Worm (Caenorhabditis elegans) whole organism, L2 larva: ENCODE data around the gene btb-6.

Source experiments
- R02D3.7 ChIP-seq: fragments of 150-350 bp; optimal IDR thresholded peaks from 2 replicates; lab custom pipeline; 2014; ENCODE audit warnings: missing biosample characterization, missing genetic modification characterization
- Y55F3AM.14 ChIP-seq: fragments of 200-800 bp; sonication (Bioruptor generic); optimal IDR thresholded peaks from 2 replicates; lab custom pipeline; 2018; ENCODE audit warnings: mild to moderate bottlenecking, missing genetic modification characterization, missing compliant biosample characterization
- ZK546.5 ChIP-seq: sonication (generic microtip); optimal IDR thresholded peaks from 2 replicates; lab custom pipeline; 2017; ENCODE audit warnings: missing biosample characterization, missing genetic modification characterization
- alr-1 ChIP-seq: fragments of 150-350 bp; optimal IDR thresholded peaks from 2 replicates; lab custom pipeline; 2014; ENCODE audit warnings: missing biosample characterization, missing genetic modification characterization
- aly-2 ChIP-seq: fragments of 150-350 bp; optimal IDR thresholded peaks from 2 replicates; lab custom pipeline; 2014; ENCODE audit warnings: missing biosample characterization, missing genetic modification characterization
- ama-1 ChIP-seq: fragments of 150-350 bp; optimal IDR thresholded peaks from 2 replicates; lab custom pipeline; 2018; ENCODE audit warnings: inconsistent platforms
- blmp-1 ChIP-seq: sonication (generic microtip); optimal IDR thresholded peaks from 2 replicates; lab custom pipeline; 2017; ENCODE audit warnings: missing genetic modification characterization, mild to moderate bottlenecking, missing compliant biosample characterization, antibody characterized with exemption, moderate library complexity; ENCODE audit not compliant: insufficient read depth
- ceh-16 ChIP-seq: fragments of 150-350 bp; optimal IDR thresholded peaks from 2 replicates; lab custom pipeline; 2014; ENCODE audit warnings: missing biosample characterization, missing genetic modification characterization
- ceh-82 ChIP-seq: fragments of 150-350 bp; optimal IDR thresholded peaks from 2 replicates; lab custom pipeline; 2014; ENCODE audit warnings: missing biosample characterization, missing genetic modification characterization
- crh-2 ChIP-seq: sonication (generic microtip); optimal IDR thresholded peaks from 2 replicates; lab custom pipeline; 2017; ENCODE audit warnings: missing biosample characterization, missing genetic modification characterization
- egl-27 ChIP-seq: sonication (generic microtip); optimal IDR thresholded peaks from 3 replicates; lab custom pipeline; 2017; ENCODE audit warnings: missing biosample characterization, missing genetic modification reagents, missing genetic modification characterization
- elt-3 ChIP-seq: sonication (generic microtip); optimal IDR thresholded peaks from 2 replicates; lab custom pipeline; 2017; ENCODE audit warnings: missing biosample characterization, missing genetic modification characterization
- fos-1 ChIP-seq: fragments of 150-350 bp; optimal IDR thresholded peaks from 2 replicates; lab custom pipeline; 2014; ENCODE audit warnings: missing biosample characterization, missing genetic modification characterization
- gmeb-1 ChIP-seq: fragments of 150-350 bp; optimal IDR thresholded peaks from 2 replicates; lab custom pipeline; 2014; ENCODE audit warnings: missing biosample characterization, missing genetic modification characterization
- lin-11 ChIP-seq: fragments of 150-350 bp; sonication (generic microtip); optimal IDR thresholded peaks from 2 replicates; lab custom pipeline; 2014; ENCODE audit warnings: missing biosample characterization, missing genetic modification characterization, inconsistent platforms, mixed read lengths
- lin-13 ChIP-seq: fragments of 150-350 bp; optimal IDR thresholded peaks from 2 replicates; lab custom pipeline; 2014; ENCODE audit warnings: missing biosample characterization, missing genetic modification reagents, missing genetic modification characterization
- lin-39 ChIP-seq: fragments of 150-350 bp; optimal IDR thresholded peaks from 2 replicates; lab custom pipeline; 2014; ENCODE audit warnings: missing biosample characterization, missing genetic modification reagents, missing genetic modification characterization
- mbf-1 ChIP-seq: sonication (generic microtip); optimal IDR thresholded peaks from 2 replicates; lab custom pipeline; 2017; ENCODE audit warnings: missing biosample characterization, missing genetic modification characterization
- nhr-10 ChIP-seq: sonication (generic microtip); optimal IDR thresholded peaks from 2 replicates; lab custom pipeline; 2017; ENCODE audit warnings: missing biosample characterization, missing genetic modification characterization
- nhr-11 ChIP-seq: fragments of 150-350 bp; optimal IDR thresholded peaks from 2 replicates; lab custom pipeline; 2014; ENCODE audit warnings: missing biosample characterization, missing genetic modification characterization
- nhr-12 ChIP-seq: fragments of 150-350 bp; optimal IDR thresholded peaks from 2 replicates; lab custom pipeline; 2014; ENCODE audit warnings: missing biosample characterization, missing genetic modification characterization
- nhr-129 ChIP-seq: fragments of 150-350 bp; optimal IDR thresholded peaks from 2 replicates; lab custom pipeline; 2014; ENCODE audit warnings: missing biosample characterization, missing genetic modification characterization
- nhr-21 ChIP-seq: fragments of 150-350 bp; optimal IDR thresholded peaks from 2 replicates; lab custom pipeline; 2014; ENCODE audit warnings: missing biosample characterization, missing genetic modification characterization
- nhr-23 ChIP-seq: fragments of 150-350 bp; optimal IDR thresholded peaks from 2 replicates; lab custom pipeline; 2014; ENCODE audit warnings: missing biosample characterization, missing genetic modification reagents, missing genetic modification characterization
- nhr-237 ChIP-seq: fragments of 150-350 bp; optimal IDR thresholded peaks from 2 replicates; lab custom pipeline; 2014; ENCODE audit warnings: missing biosample characterization, missing genetic modification characterization
- nhr-6 ChIP-seq: fragments of 150-350 bp; optimal IDR thresholded peaks from 2 replicates; lab custom pipeline; 2014; ENCODE audit warnings: missing biosample characterization, missing genetic modification characterization
- nhr-77 ChIP-seq: fragments of 150-350 bp; optimal IDR thresholded peaks from 2 replicates; lab custom pipeline; 2014; ENCODE audit warnings: missing biosample characterization, missing genetic modification characterization
- sem-4 ChIP-seq: fragments of 150-350 bp; optimal IDR thresholded peaks from 2 replicates; lab custom pipeline; 2014; ENCODE audit warnings: missing biosample characterization, missing genetic modification reagents, missing genetic modification characterization
- sma-3 ChIP-seq: sonication (generic microtip); optimal IDR thresholded peaks from 2 replicates; lab custom pipeline; 2016; ENCODE audit warnings: missing genetic modification reagents, missing genetic modification characterization, missing compliant biosample characterization
- sma-9 ChIP-seq, 2 experiments: fragments of 150-350 bp in 1 of 2; sonication (generic microtip) in 1 of 2; optimal IDR thresholded peaks; 2 replicates each; lab custom pipeline; 2014 to 2016; ENCODE audit warnings: missing genetic modification characterization in 2 of 2, mild to moderate bottlenecking in 1 of 2, missing biosample characterization in 1 of 2, missing compliant biosample characterization in 1 of 2, missing genetic modification reagents in 1 of 2, moderate library complexity in 1 of 2
- unc-55 ChIP-seq: fragments of 150-350 bp; sonication (generic microtip); optimal IDR thresholded peaks from 3 replicates; lab custom pipeline; 2014; ENCODE audit warnings: missing biosample characterization, missing genetic modification reagents, missing genetic modification characterization
- unc-62 ChIP-seq: fragments of 150-350 bp; optimal IDR thresholded peaks from 2 replicates; lab custom pipeline; 2014; ENCODE audit warnings: missing biosample characterization, missing genetic modification reagents, missing genetic modification characterization
- zag-1 ChIP-seq: fragments of 150-350 bp; optimal IDR thresholded peaks from 2 replicates; lab custom pipeline; 2014; ENCODE audit warnings: missing biosample characterization, missing genetic modification characterization
- ztf-1 ChIP-seq: fragments of 200-800 bp; sonication (Bioruptor generic); conservative IDR thresholded peaks from 2 replicates; pipeline ENCODE4 v1.3.6; 2022; ENCODE audit warnings: missing genetic modification characterization, missing compliant biosample characterization
- ztf-4 ChIP-seq: fragments of 150-350 bp; optimal IDR thresholded peaks from 2 replicates; lab custom pipeline; 2014; ENCODE audit warnings: missing biosample characterization, missing genetic modification characterization

btb-6 gene

ce11 chrII:1725735-1726134 is 10.6 kb downstream of the btb-6 start, which contains the start of gene F45C12.17:
F45C12.17 (plus strand) TSS chrII:1726111.
- TF ChIP-seq nhr-6 (tag; lab: Kevin White, UChicago) (no peak), fos-1 (no peak), lin-11 (tag; lab: Kevin White, UChicago) (no peak), nhr-10 (tag; lab: Kevin White, UChicago) (no peak), blmp-1 (no peak), ZK546.5 (tag; lab: Kevin White, UChicago) (no peak), nhr-23 (tag; lab: Kevin White, UChicago) (no peak), sem-4 (tag; lab: Kevin White, UChicago) (no peak), Y55F3AM.14 (GFP tag; lab: Kevin White, UChicago) (no peak), alr-1 (tag; lab: Kevin White, UChicago) (no peak), crh-2 (no peak), gmeb-1 (tag; lab: Kevin White, UChicago) (no peak), aly-2 (no peak), nhr-129 (tag; lab: Kevin White, UChicago) (no peak), nhr-237 (tag; lab: Kevin White, UChicago) (no peak), ztf-4 (no peak), ztf-1 (GFP tag; lab: Robert Waterston, UW) (no peak), nhr-77 (tag; lab: Kevin White, UChicago) (no peak), nhr-21 (tag; lab: Kevin White, UChicago) (no peak)
- TF ChIP-seq, all 48 proteins: peak for 0

- TF ChIP-seq fos-1 (peak; percentile 87), ZK546.5 (tag; lab: Kevin White, UChicago) (no peak), nhr-11 (tag; lab: Kevin White, UChicago) (no peak), unc-55 (GFP tag; lab: Kevin White, UChicago) (no peak), R02D3.7 (tag; lab: Kevin White, UChicago) (no peak), crh-2 (peak; percentile 41), nhr-10 (tag; lab: Kevin White, UChicago) (no peak), mbf-1 (no peak), ama-1 (lab: Kevin White, UChicago) (no peak), sma-9 (GFP tag; optimal IDR thresholded peaks at IDR 0.05; lab: Kevin White, UChicago) (no peak), sma-9 (tag; optimal IDR thresholded peaks at IDR 0.05; lab: Kevin White, UChicago) (no peak), lin-13 (GFP tag; lab: Kevin White, UChicago) (no peak), lin-11 (tag; lab: Kevin White, UChicago) (no peak), gmeb-1 (tag; lab: Kevin White, UChicago) (no peak), lin-39 (tag; lab: Kevin White, UChicago) (no peak), aly-2 (no peak), ztf-4 (no peak), elt-3 (tag; lab: Kevin White, UChicago) (no peak), sem-4 (tag; lab: Kevin White, UChicago) (no peak)
Observed at ce11 chrII:1728253-1728652, 13.2 kb downstream of the btb-6 start, which contains the start of gene btb-9. btb-9 (plus strand) TSS chrII:1728506.

ce11 chrII:1730103-1730502 is 15.0 kb downstream of the btb-6 start, which contains the start of gene ceh-81:
ceh-81 (plus strand) TSS chrII:1730403.
- no peak for TF ChIP-seq ceh-82 (tag; lab: Kevin White, UChicago)
- TF ChIP-seq sma-3 (GFP tag; lab: Kevin White, UChicago), result no peak
- no peak for TF ChIP-seq ama-1 (lab: Kevin White, UChicago)
- no peak for TF ChIP-seq blmp-1
- no peak for TF ChIP-seq unc-55 (GFP tag; lab: Kevin White, UChicago)
- no peak for TF ChIP-seq nhr-12 (tag; lab: Kevin White, UChicago)
- TF ChIP-seq unc-62 (GFP tag; lab: Kevin White, UChicago), result no peak

- TF ChIP-seq elt-3 (tag; lab: Kevin White, UChicago) (no peak), sma-9 (GFP tag; optimal IDR thresholded peaks at IDR 0.05; lab: Kevin White, UChicago) (no peak), sma-9 (tag; optimal IDR thresholded peaks at IDR 0.05; lab: Kevin White, UChicago) (no peak)
Observed at ce11 chrII:1731932-1732331, 16.8 kb downstream of the btb-6 start, which contains the start of gene ceh-82. ceh-82 (plus strand) TSS chrII:1732232.

ce11 chrII:1735145-1735544 is 20.0 kb downstream of the btb-6 start:
- no peak for TF ChIP-seq nhr-12 (tag; lab: Kevin White, UChicago)
- TF ChIP-seq zag-1, result no peak
- TF ChIP-seq ceh-16, result no peak
- TF ChIP-seq ztf-1 (GFP tag; lab: Robert Waterston, UW), result no peak
- no peak for TF ChIP-seq sma-9 (GFP tag; optimal IDR thresholded peaks at IDR 0.05; lab: Kevin White, UChicago)
- no peak for TF ChIP-seq sma-9 (tag; optimal IDR thresholded peaks at IDR 0.05; lab: Kevin White, UChicago)
- TF ChIP-seq egl-27 (tag; lab: Kevin White, UChicago), result no peak
- no peak for TF ChIP-seq nhr-10 (tag; lab: Kevin White, UChicago)
- TF ChIP-seq nhr-21 (tag; lab: Kevin White, UChicago), result no peak
- TF ChIP-seq ZK546.5 (tag; lab: Kevin White, UChicago), result no peak
- TF ChIP-seq, all 48 proteins: peak for 0
